Fruit fly (Drosophila melanogaster) whole organism, wandering third instar larva: ENCODE data around the gene MAGE.

Experiments used
- CG32264 ChIP-seq: fragments of 200-800 bp; sonication (Bioruptor generic); optimal IDR thresholded peaks from 2 replicates; lab custom pipeline; 2016; ENCODE audit warnings: missing biosample characterization, missing genetic modification characterization
- CG9705 ChIP-seq: fragments of 200-800 bp; sonication (Bioruptor generic); optimal IDR thresholded peaks from 2 replicates; lab custom pipeline; 2018; ENCODE audit warnings: missing biosample characterization, mild to moderate bottlenecking, missing genetic modification characterization
- CrebA ChIP-seq: fragments of 200-800 bp; sonication (Bioruptor generic); optimal IDR thresholded peaks from 2 replicates; lab custom pipeline; 2016; ENCODE audit warnings: missing biosample characterization, mild to moderate bottlenecking, missing genetic modification characterization, borderline replicate concordance
- Dfd ChIP-seq: fragments of >200 bp; optimal IDR thresholded peaks from 2 replicates; lab custom pipeline; 2017; ENCODE audit warnings: missing biosample characterization, missing genetic modification characterization
- Dif ChIP-seq: fragments of 200-275, 200-300 bp; sonication (Bioruptor generic); optimal IDR thresholded peaks from 2 replicates; lab custom pipeline; 2018; ENCODE audit warnings: missing biosample characterization, missing genetic modification characterization; ENCODE audit not compliant: partially characterized antibody
- GATAd ChIP-seq: sonication (Bioruptor generic); optimal IDR thresholded peaks from 2 replicates; lab custom pipeline; 2016; ENCODE audit warnings: missing biosample characterization, missing genetic modification characterization
- HLH106 ChIP-seq: fragments of 200-800 bp; optimal IDR thresholded peaks from 3 replicates; lab custom pipeline; 2019; ENCODE audit warnings: missing biosample characterization, mild to moderate bottlenecking, missing genetic modification characterization, moderate library complexity
- Hr78 ChIP-seq: fragments of >200 bp; optimal IDR thresholded peaks from 2 replicates; lab custom pipeline; 2017; ENCODE audit warnings: missing biosample characterization, missing genetic modification characterization
- Hr83 ChIP-seq: fragments of 200-300 bp; sonication (Bioruptor generic); optimal IDR thresholded peaks from 2 replicates; lab custom pipeline; 2016; ENCODE audit warnings: missing biosample characterization, mild to moderate bottlenecking, missing genetic modification characterization, moderate library complexity; ENCODE audit not compliant: poor library complexity, severe bottlenecking
- Mio ChIP-seq: sonication (Bioruptor generic); optimal IDR thresholded peaks from 2 replicates; lab custom pipeline; 2016; ENCODE audit warnings: missing biosample characterization, missing genetic modification characterization
- Myc ChIP-seq: fragments of >200 bp; optimal IDR thresholded peaks from 2 replicates; lab custom pipeline; 2017
- OdsH ChIP-seq: fragments of 200-800 bp; sonication (Bioruptor generic); optimal IDR thresholded peaks from 2 replicates; lab custom pipeline; 2016; ENCODE audit warnings: missing biosample characterization, mild to moderate bottlenecking, missing genetic modification characterization
- Rel ChIP-seq, 2 experiments: fragments of 200-800 bp; sonication (Bioruptor generic) in 1 of 2; optimal IDR thresholded peaks; 2 replicates in 1 of 2; 3 replicates in 1 of 2; lab custom pipeline; 2016 to 2019; ENCODE audit warnings: mild to moderate bottlenecking in 2 of 2, missing biosample characterization in 2 of 2, missing genetic modification characterization in 2 of 2, moderate library complexity in 1 of 2
- Vsx2 ChIP-seq: fragments of 200-300, 225-300 bp; sonication (Bioruptor generic); optimal IDR thresholded peaks from 2 replicates; lab custom pipeline; 2018; ENCODE audit warnings: missing biosample characterization, missing genetic modification characterization; ENCODE audit not compliant: partially characterized antibody
- brk ChIP-seq: fragments of 200-800 bp; sonication (Bioruptor generic); optimal IDR thresholded peaks from 2 replicates; lab custom pipeline; 2016; ENCODE audit warnings: missing biosample characterization, mild to moderate bottlenecking, missing genetic modification characterization
- dl ChIP-seq, 2 experiments: fragments of 175-275, 200-275 bp in 1 of 2; fragments of 200-275 bp in 1 of 2; sonication (Bioruptor generic); optimal IDR thresholded peaks; lab custom pipeline; 2018; ENCODE audit warnings: mild to moderate bottlenecking in 2 of 2, missing biosample characterization in 2 of 2, missing genetic modification characterization in 2 of 2, moderate library complexity in 2 of 2; ENCODE audit not compliant: partially characterized antibody in 2 of 2, insufficient read depth in 1 of 2
- dmrt93B ChIP-seq: fragments of 200-800 bp; sonication (Bioruptor generic); optimal IDR thresholded peaks from 2 replicates; lab custom pipeline; 2018; ENCODE audit warnings: missing biosample characterization, mild to moderate bottlenecking, missing genetic modification characterization
- dsf ChIP-seq: sonication (Bioruptor generic); optimal IDR thresholded peaks from 2 replicates; lab custom pipeline; 2016; ENCODE audit warnings: missing biosample characterization, missing genetic modification characterization, borderline replicate concordance
- ey ChIP-seq: fragments of 200-800 bp; sonication (Bioruptor generic); optimal IDR thresholded peaks from 2 replicates; lab custom pipeline; 2016; ENCODE audit warnings: missing biosample characterization, missing genetic modification characterization
- foxo ChIP-seq, 2 experiments: fragments of 200-800 bp; sonication (Bioruptor generic); optimal IDR thresholded peaks; 2 replicates in 1 of 2; 3 replicates in 1 of 2; lab custom pipeline; 2016 to 2017; ENCODE audit warnings: missing biosample characterization in 2 of 2, missing genetic modification characterization in 2 of 2
- fru ChIP-seq: fragments of 200-800 bp; sonication (Bioruptor generic); optimal IDR thresholded peaks from 3 replicates; lab custom pipeline; 2016; ENCODE audit warnings: missing biosample characterization, mild to moderate bottlenecking, missing genetic modification characterization
- h ChIP-seq: fragments of 200-800 bp; sonication (Bioruptor generic); optimal IDR thresholded peaks from 3 replicates; lab custom pipeline; 2016; ENCODE audit warnings: missing biosample characterization, mild to moderate bottlenecking, missing genetic modification characterization
- jim ChIP-seq: fragments of 175-275, 200-325 bp; sonication (Bioruptor generic); optimal IDR thresholded peaks from 2 replicates; lab custom pipeline; 2016; ENCODE audit warnings: missing biosample characterization, mild to moderate bottlenecking, missing genetic modification characterization
- lola ChIP-seq: fragments of >200 bp; optimal IDR thresholded peaks from 2 replicates; lab custom pipeline; 2017; ENCODE audit warnings: missing biosample characterization, missing genetic modification characterization
- pan ChIP-seq: fragments of >200 bp; optimal IDR thresholded peaks from 2 replicates; lab custom pipeline; 2017
- psq ChIP-seq: fragments of 200-800 bp; sonication (Bioruptor generic); optimal IDR thresholded peaks from 3 replicates; lab custom pipeline; 2017; ENCODE audit warnings: missing biosample characterization, mild to moderate bottlenecking, missing genetic modification characterization, moderate library complexity
- rgr ChIP-seq: fragments of 200-800 bp; sonication (Bioruptor generic); optimal IDR thresholded peaks from 3 replicates; lab custom pipeline; 2016; ENCODE audit warnings: missing biosample characterization, mild to moderate bottlenecking, missing genetic modification characterization
- sage ChIP-seq: fragments of 200-800 bp; sonication (Bioruptor generic); optimal IDR thresholded peaks from 2 replicates; lab custom pipeline; 2016; ENCODE audit warnings: missing biosample characterization, mild to moderate bottlenecking, missing genetic modification characterization
- tai ChIP-seq: sonication (Bioruptor generic); optimal IDR thresholded peaks from 2 replicates; lab custom pipeline; 2016; ENCODE audit warnings: missing biosample characterization, missing genetic modification characterization
- woc ChIP-seq: sonication (Bioruptor generic); optimal IDR thresholded peaks from 2 replicates; lab custom pipeline; 2016; ENCODE audit warnings: missing biosample characterization, mild to moderate bottlenecking, missing genetic modification characterization

The MAGE gene

DNA sequence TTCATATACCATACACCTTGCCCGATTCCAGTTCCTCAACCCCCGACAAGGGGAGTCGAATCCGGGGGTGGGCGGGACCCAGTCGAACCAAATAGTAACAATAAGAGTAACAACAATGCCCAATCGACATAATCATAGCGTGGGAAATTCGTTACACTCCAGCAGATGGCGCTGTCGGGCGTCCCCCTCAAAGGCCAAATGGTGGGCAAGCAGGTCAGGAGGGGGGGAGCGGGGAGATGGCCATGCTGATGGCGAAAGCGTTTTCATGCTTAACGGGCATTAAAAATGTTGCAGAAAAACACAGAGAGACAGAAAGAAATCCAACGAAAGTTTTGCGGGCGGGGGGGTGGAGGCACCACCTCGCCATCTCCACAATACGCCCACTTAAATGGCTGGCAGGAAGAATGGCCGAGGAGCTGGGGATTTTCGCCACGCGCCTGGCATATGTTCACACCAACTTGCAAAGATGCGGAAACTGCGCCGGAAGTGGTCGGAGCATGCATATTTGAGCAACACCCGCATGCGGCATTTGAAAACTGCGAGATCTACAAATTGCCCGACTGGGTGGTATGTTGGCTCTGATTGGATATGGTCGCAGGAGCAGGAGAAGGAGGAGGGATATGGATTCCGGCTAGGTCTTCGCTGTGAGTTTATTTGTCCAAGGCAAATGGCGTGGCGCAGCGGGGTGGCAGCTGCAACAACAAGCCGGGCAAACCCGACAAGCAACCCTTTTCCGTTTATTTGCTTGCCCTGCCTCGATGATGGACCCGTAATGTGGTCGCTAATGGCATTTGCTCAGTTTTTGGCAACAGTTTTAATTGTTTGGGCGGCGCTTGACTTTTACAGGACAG is 15.6 kb downstream of the MAGE start:
- TF ChIP-seq foxo (GFP tag; optimal IDR thresholded peaks at IDR 0.05; lab: Kevin White, UChicago) (no peak), GATAd (no peak), Dif (no peak), Hr78 (no peak), woc (GFP tag; lab: Kevin White, UChicago) (no peak), lola (GFP tag; lab: Kevin White, UChicago) (no peak), rgr (GFP tag; lab: Kevin White, UChicago) (no peak), CG32264 (GFP tag; lab: Kevin White, UChicago) (no peak), fru (GFP tag; lab: Kevin White, UChicago) (no peak), psq (GFP tag; lab: Kevin White, UChicago) (no peak), Dfd (GFP tag; lab: Kevin White, UChicago) (no peak), dsf (GFP tag; lab: Kevin White, UChicago) (no peak), brk (GFP tag; lab: Kevin White, UChicago) (no peak), sage (no peak), Rel (GFP tag; optimal IDR thresholded peaks at IDR 0.05; lab: Kevin White, UChicago) (no peak), Rel (tag; optimal IDR thresholded peaks at IDR 0.05; lab: Kevin White, UChicago) (no peak), h (no peak)

DNA sequence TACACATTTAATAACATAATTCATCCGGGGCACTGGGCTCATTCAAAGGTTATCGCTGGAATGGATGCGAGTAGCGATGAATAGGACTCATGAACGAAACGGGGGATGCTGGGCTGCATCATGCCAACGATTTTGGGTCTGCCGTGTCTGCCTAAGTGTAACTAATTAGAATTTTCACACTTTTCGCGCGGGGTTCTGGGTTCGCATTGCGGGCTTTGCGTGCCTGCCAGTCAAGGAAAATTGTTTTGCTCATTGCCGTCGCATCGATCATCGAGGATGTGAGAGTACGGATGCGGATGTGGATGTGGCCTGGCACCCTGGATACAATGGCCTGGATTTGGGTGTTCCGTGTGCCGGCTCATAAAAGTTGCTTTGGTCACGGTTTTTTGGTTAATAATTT is 16.9 kb downstream of the MAGE start:
- no peak for TF ChIP-seq OdsH (GFP tag; lab: Kevin White, UChicago)
- TF ChIP-seq Hr83 (GFP tag; lab: Kevin White, UChicago) = no peak
- no peak for TF ChIP-seq CrebA

DNA sequence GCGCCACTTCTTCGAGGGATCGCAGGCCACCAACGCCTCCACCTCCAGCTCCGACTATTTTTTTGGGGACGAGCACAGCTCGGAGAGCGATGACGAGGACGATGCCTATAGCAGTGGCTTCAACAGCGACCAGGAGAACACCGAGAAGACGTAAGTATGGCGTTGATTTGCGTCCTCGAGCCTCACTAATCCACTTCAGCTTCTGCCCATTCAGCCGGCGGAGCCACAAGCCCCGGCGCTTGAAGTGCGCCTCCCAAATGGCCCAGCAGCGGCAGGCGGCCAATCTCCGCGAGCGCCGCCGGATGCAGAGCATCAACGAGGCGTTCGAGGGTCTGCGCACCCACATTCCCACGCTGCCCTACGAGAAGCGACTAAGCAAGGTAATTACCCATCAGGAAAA is 17.8 kb downstream of the MAGE start:
- TF ChIP-seq CG32264 (GFP tag; lab: Kevin White, UChicago) (no peak), Vsx2 (GFP tag; lab: Kevin White, UChicago) (no peak), Mio (no peak), Myc (lab: Kevin White, UChicago) (no peak), psq (GFP tag; lab: Kevin White, UChicago) (no peak), tai (GFP tag; lab: Kevin White, UChicago) (no peak), h (no peak), Hr78 (no peak), dl (GFP tag; optimal IDR thresholded peaks at IDR 0.05; lab: Kevin White, UChicago; ENCODE audit: insufficient read depth in 1 of 2, partially characterized antibody in 2 of 2) (no peak), foxo (GFP tag; optimal IDR thresholded peaks at IDR 0.05; lab: Kevin White, UChicago) (no peak), pan (lab: Kevin White, UChicago) (no peak), jim (GFP tag; lab: Kevin White, UChicago) (no peak), GATAd (no peak), CG9705 (GFP tag; lab: Kevin White, UChicago) (no peak), rgr (GFP tag; lab: Kevin White, UChicago) (no peak), fru (GFP tag; lab: Kevin White, UChicago) (no peak)

DNA sequence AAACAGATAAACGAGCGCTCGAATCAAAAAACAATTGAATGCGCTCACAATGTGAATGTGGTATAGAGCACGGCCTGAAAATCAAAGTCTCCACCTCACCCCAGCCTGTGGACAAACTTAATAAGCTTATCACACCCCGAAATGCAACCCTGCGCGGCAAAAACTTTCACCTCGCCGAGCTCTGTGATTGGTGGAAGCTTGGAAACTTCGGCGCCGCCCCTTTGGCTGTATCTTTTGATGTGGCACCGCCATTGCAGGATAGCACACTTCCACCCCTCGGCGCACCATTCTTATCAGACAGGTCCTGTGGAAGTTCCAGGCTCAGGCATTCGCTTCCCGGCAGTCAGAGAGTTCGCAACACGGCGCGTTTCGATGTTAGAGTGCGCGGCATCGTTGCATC is 19.1 kb downstream of the MAGE start, which contains the start of gene Fer1:
Gene Fer1 (plus strand): TSS at position 326 of the 400 bp plus-strand sequence.
- TF ChIP-seq ey (GFP tag; lab: Kevin White, UChicago) = no peak
- no peak for TF ChIP-seq Dif
- TF ChIP-seq dmrt93B (GFP tag; lab: Kevin White, UChicago) = no peak
- TF ChIP-seq HLH106 (tag; lab: Kevin White, UChicago) = no peak
